Fruit fly (Drosophila melanogaster): ENCODE measurements around the gene Rrp6.

The Rrp6 gene

DNA sequence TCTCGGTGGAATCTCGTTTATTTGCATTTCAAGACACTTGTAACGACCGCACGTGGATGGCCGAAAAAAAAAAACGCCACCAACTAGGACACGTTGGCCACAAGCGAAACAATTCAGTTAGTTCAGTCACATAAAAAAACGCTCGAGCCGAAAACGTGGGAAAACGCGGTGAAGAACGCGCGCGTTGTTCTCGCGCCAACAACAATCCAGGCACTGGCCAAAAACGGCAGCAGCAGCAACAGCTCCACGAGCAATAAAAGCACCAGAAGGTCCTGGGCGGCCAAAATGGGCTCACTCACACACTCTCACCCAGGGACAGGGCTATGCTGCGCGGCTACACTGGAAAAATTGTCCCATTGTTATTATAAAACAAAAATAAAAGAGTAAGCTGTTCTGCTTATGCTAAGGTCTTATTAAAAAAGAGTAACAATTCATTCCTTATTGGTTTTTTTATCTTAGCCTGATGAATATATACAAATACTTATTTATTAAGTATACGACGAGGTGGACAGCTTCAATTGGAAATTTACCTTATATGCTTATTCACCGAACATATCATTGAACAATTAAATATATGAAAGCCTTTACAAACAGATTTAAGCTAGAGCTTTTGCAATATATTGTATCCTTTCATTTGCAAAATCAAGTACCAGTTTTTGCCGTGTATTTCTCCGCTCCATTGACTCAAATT is 10.6 kb downstream of the Rrp6 start, which contains the start of gene btsz (continued):
- TF ChIP-seq CG8281 (tag; optimal IDR thresholded peaks at IDR 0.05) (peak; percentile 11), HLH54F (GFP tag; optimal IDR thresholded peaks at IDR 0.05) (no peak), CG2712 (tag; optimal IDR thresholded peaks at IDR 0.05) (no peak), CG3163 (GFP tag; optimal IDR thresholded peaks at IDR 0.05) (no peak), gsb-n (tag; optimal IDR thresholded peaks at IDR 0.05) (no peak), CG1602 (GFP tag; optimal IDR thresholded peaks at IDR 0.05) (no peak), CG12236 (GFP tag; optimal IDR thresholded peaks at IDR 0.05) (no peak), nmo (GFP tag; optimal IDR thresholded peaks at IDR 0.05) (peak; percentile 26), pho (GFP tag; optimal IDR thresholded peaks at IDR 0.05) (no peak), cwo (GFP tag; optimal IDR thresholded peaks at IDR 0.05) (peak; percentile 64), ranshi (GFP tag; IDR thresholded peaks at IDR 0.05) (no peak; the same call in 1 of the 2 replicates), fru (optimal IDR thresholded peaks at IDR 0.05) (no peak), CG11093 (GFP tag; IDR thresholded peaks at IDR 0.05) (no peak), eyg (GFP tag; optimal IDR thresholded peaks at IDR 0.05) (no peak), emc (GFP tag; optimal IDR thresholded peaks at IDR 0.05) (no peak), CG12942 (GFP tag; optimal IDR thresholded peaks at IDR 0.05) (no peak), luna (GFP tag; optimal IDR thresholded peaks at IDR 0.05) (no peak), slp2 (GFP tag; optimal IDR thresholded peaks at IDR 0.05) (no peak), CG10959 (GFP tag; IDR thresholded peaks at IDR 0.05) (no peak), CG12299 (tag; optimal IDR thresholded peaks at IDR 0.05) (no peak), CG18476 (GFP tag; optimal IDR thresholded peaks at IDR 0.05) (peak; percentile 23), sim (GFP tag; IDR thresholded peaks at IDR 0.05) (no peak), C15 (GFP tag; IDR thresholded peaks at IDR 0.05) (no peak), Ravus (GFP tag; IDR thresholded peaks at IDR 0.05) (no peak), tna (GFP tag; IDR thresholded peaks at IDR 0.05; ENCODE audit: partially characterized antibody) (no peak), slou (GFP tag; optimal IDR thresholded peaks at IDR 0.05) (no peak), HLH4C (GFP tag; IDR thresholded peaks at IDR 0.05; ENCODE audit: partially characterized antibody) (no peak), CG2202 (tag; optimal IDR thresholded peaks at IDR 0.05) (no peak), crol (GFP tag; IDR thresholded peaks at IDR 0.05) (no peak), CG6272 (GFP tag; IDR thresholded peaks at IDR 0.05) (no peak), E2f2 (GFP tag; IDR thresholded peaks at IDR 0.05) (no peak), CG6175 (GFP tag; IDR thresholded peaks at IDR 0.05) (no peak), CG10147 (GFP tag; optimal IDR thresholded peaks at IDR 0.05) (peak; percentile 72), Asciz (GFP tag; optimal IDR thresholded peaks at IDR 0.05) (no peak), Fer2 (tag; optimal IDR thresholded peaks at IDR 0.05) (peak; percentile 19), Doc3 (GFP tag; IDR thresholded peaks at IDR 0.05; ENCODE audit: partially characterized antibody) (no peak), CG8290 (GFP tag; optimal IDR thresholded peaks at IDR 0.05) (no peak), CG8290 (tag; optimal IDR thresholded peaks at IDR 0.05) (no peak), CG10565 (GFP tag; optimal IDR thresholded peaks at IDR 0.05) (no peak), CG8478 (optimal IDR thresholded peaks at IDR 0.05) (no peak), E2f1 (GFP tag; IDR thresholded peaks at IDR 0.05) (no peak), CG14710 (tag; optimal IDR thresholded peaks at IDR 0.05) (no peak), Optix (GFP tag; IDR thresholded peaks at IDR 0.05) (no peak), CG3847 (GFP tag; IDR thresholded peaks at IDR 0.05) (no peak), CG15601 (tag; optimal IDR thresholded peaks at IDR 0.05) (no peak), CG6254 (GFP tag; optimal IDR thresholded peaks at IDR 0.05) (no peak), yki (optimal IDR thresholded peaks at IDR 0.05) (no peak), bab2 (GFP tag; optimal IDR thresholded peaks at IDR 0.05) (no peak), CG30431 (GFP tag; optimal IDR thresholded peaks at IDR 0.05) (no peak), CG32767 (GFP tag; IDR thresholded peaks at IDR 0.05) (no peak), Lhr (GFP tag; optimal IDR thresholded peaks at IDR 0.05) (no peak), CG5245 (GFP tag; optimal IDR thresholded peaks at IDR 0.05) (no peak), sug (tag; optimal IDR thresholded peaks at IDR 0.05) (peak; percentile 58)
